Worm (Caenorhabditis elegans) whole organism, L1 larva: ENCODE data around the gene C16C10.2.
A peak's percentile ranks its signal among the peaks of the same experiment; 100 is the strongest.

Experiments used
- C04F5.9 ChIP-seq: sonication (generic microtip); optimal IDR thresholded peaks from 2 replicates; lab custom pipeline; 2016; ENCODE audit warnings: missing genetic modification characterization, missing compliant biosample characterization
- C34B4.2 ChIP-seq: sonication (generic microtip); optimal IDR thresholded peaks from 2 replicates; lab custom pipeline; 2017; ENCODE audit warnings: mild to moderate bottlenecking, missing genetic modification characterization, missing compliant biosample characterization
- F16B12.6 ChIP-seq: fragments of 150-350 bp; optimal IDR thresholded peaks from 2 replicates; lab custom pipeline; 2014; ENCODE audit warnings: missing biosample characterization, missing genetic modification characterization
- Y116A8C.19 ChIP-seq: sonication (generic microtip); optimal IDR thresholded peaks from 2 replicates; lab custom pipeline; 2016; ENCODE audit warnings: missing compliant biosample characterization, missing genetic modification characterization, borderline replicate concordance
- alr-1 ChIP-seq: fragments of 200-800 bp; sonication (Bioruptor generic); optimal IDR thresholded peaks from 2 replicates; lab custom pipeline; 2018; ENCODE audit warnings: borderline replicate concordance, mild to moderate bottlenecking, missing genetic modification characterization, missing compliant biosample characterization
- blmp-1 ChIP-seq: fragments of 150-350 bp; optimal IDR thresholded peaks from 2 replicates; lab custom pipeline; 2014; ENCODE audit warnings: missing biosample characterization, missing genetic modification characterization
- ceh-63 ChIP-seq: fragments of 200-800 bp; sonication (Bioruptor generic); optimal IDR thresholded peaks from 2 replicates; lab custom pipeline; 2018; ENCODE audit warnings: mild to moderate bottlenecking, missing genetic modification characterization, missing compliant biosample characterization
- ceh-82 ChIP-seq, 3 experiments: fragments of 150-350 bp in 1 of 3; sonication (generic microtip) in 2 of 3; optimal IDR thresholded peaks; 2 replicates each; lab custom pipeline; 2014 to 2017; ENCODE audit warnings: missing biosample characterization in 3 of 3, missing genetic modification characterization in 3 of 3
- ceh-88 ChIP-seq: fragments of 200-800 bp; sonication (Bioruptor generic); IDR thresholded peaks from 2 replicates; pipeline ENCODE4 v1.3.6; 2022; ENCODE audit warnings: missing genetic modification characterization, missing compliant biosample characterization
- ces-1 ChIP-seq: fragments of 150-350 bp; optimal IDR thresholded peaks from 2 replicates; lab custom pipeline; 2014; ENCODE audit warnings: missing biosample characterization, missing genetic modification reagents, missing genetic modification characterization
- dsc-1 ChIP-seq: sonication (generic microtip); optimal IDR thresholded peaks from 2 replicates; lab custom pipeline; 2016; ENCODE audit warnings: mild to moderate bottlenecking, missing genetic modification characterization, missing compliant biosample characterization
- efl-1 ChIP-seq, 4 experiments: fragments of 150-350 bp; optimal IDR thresholded peaks in 3 of 4; peaks in 1 of 4; 1 replicate in 1 of 4; 2 replicates in 3 of 4; lab custom pipeline; 2014; ENCODE audit warnings: missing biosample characterization in 2 of 4, missing genetic modification characterization in 2 of 4, missing genetic modification reagents in 2 of 4
- egl-13 ChIP-seq: sonication (generic microtip); optimal IDR thresholded peaks from 2 replicates; lab custom pipeline; 2016; ENCODE audit warnings: missing genotype, missing genetic modification reagents, missing genetic modification characterization, missing compliant biosample characterization
- egl-27 ChIP-seq, 2 experiments: fragments of 150-350 bp in 1 of 2; sonication (generic microtip); optimal IDR thresholded peaks; 3 replicates each; lab custom pipeline; 2017 to 2018; ENCODE audit warnings: missing biosample characterization in 2 of 2, missing genetic modification characterization in 2 of 2, missing genetic modification reagents in 2 of 2
- fkh-4 ChIP-seq: sonication (generic microtip); optimal IDR thresholded peaks from 2 replicates; lab custom pipeline; 2016; ENCODE audit warnings: missing compliant biosample characterization, missing genetic modification characterization, borderline replicate concordance
- fos-1 ChIP-seq: fragments of 150-350 bp; optimal IDR thresholded peaks from 2 replicates; lab custom pipeline; 2014; ENCODE audit warnings: missing biosample characterization, missing genetic modification characterization
- grh-1 ChIP-seq: fragments of 200-800 bp; sonication (Bioruptor generic); IDR thresholded peaks from 2 replicates; pipeline ENCODE4 v1.3.6; 2022; ENCODE audit warnings: missing genetic modification reagents, missing genetic modification characterization, missing compliant biosample characterization
- hlh-17 ChIP-seq: fragments of 200-800 bp; sonication (Bioruptor generic); optimal IDR thresholded peaks from 2 replicates; lab custom pipeline; 2018; ENCODE audit warnings: missing genetic modification characterization, mild to moderate bottlenecking, missing compliant biosample characterization, moderate library complexity, borderline replicate concordance
- hpl-2 ChIP-seq: fragments of 150-350 bp; optimal IDR thresholded peaks from 2 replicates; lab custom pipeline; 2014; ENCODE audit warnings: missing biosample characterization, missing genetic modification reagents, missing genetic modification characterization
- irx-1 ChIP-seq: sonication (generic microtip); optimal IDR thresholded peaks from 2 replicates; lab custom pipeline; 2016; ENCODE audit warnings: missing genetic modification characterization, missing compliant biosample characterization
- isw-1 ChIP-seq: fragments of 200-800 bp; sonication (Bioruptor generic); IDR thresholded peaks from 2 replicates; pipeline ENCODE4 v1.3.6; 2022; ENCODE audit warnings: missing genetic modification characterization, missing compliant biosample characterization
- jun-1 ChIP-seq: fragments of 150-350 bp; optimal IDR thresholded peaks from 2 replicates; lab custom pipeline; 2014; ENCODE audit warnings: missing biosample characterization, missing genetic modification reagents, missing genetic modification characterization
- lin-13 ChIP-seq: fragments of 150-350 bp; optimal IDR thresholded peaks from 2 replicates; lab custom pipeline; 2014; ENCODE audit warnings: missing biosample characterization, missing genetic modification reagents, missing genetic modification characterization
- lin-14 ChIP-seq: fragments of 200-800 bp; sonication (Bioruptor generic); optimal IDR thresholded peaks from 2 replicates; lab custom pipeline; 2018; ENCODE audit warnings: mild to moderate bottlenecking, missing genetic modification characterization, moderate library complexity, missing compliant biosample characterization
- lin-15B ChIP-seq: fragments of 150-350 bp; sonication (generic microtip); optimal IDR thresholded peaks from 3 replicates; lab custom pipeline; 2014; ENCODE audit warnings: missing biosample characterization, missing genetic modification characterization
- lin-35 ChIP-seq, 2 experiments: fragments of 150-350 bp; optimal IDR thresholded peaks; 2 replicates each; lab custom pipeline; 2014; ENCODE audit warnings: missing biosample characterization in 2 of 2, missing genetic modification characterization in 2 of 2, missing genetic modification reagents in 2 of 2
- lin-39 ChIP-seq: fragments of 150-350 bp; optimal IDR thresholded peaks from 2 replicates; lab custom pipeline; 2014; ENCODE audit warnings: missing biosample characterization, missing genetic modification reagents, missing genetic modification characterization
- lsy-2 ChIP-seq, 2 experiments: fragments of 150-350 bp; optimal IDR thresholded peaks; 2 replicates each; lab custom pipeline; 2014; ENCODE audit warnings: missing biosample characterization in 2 of 2, missing genetic modification characterization in 2 of 2
- mdl-1 ChIP-seq, 2 experiments: fragments of 150-350 bp; optimal IDR thresholded peaks; 2 replicates each; lab custom pipeline; 2014 to 2017; ENCODE audit warnings: missing biosample characterization in 2 of 2, missing genetic modification characterization in 2 of 2, inconsistent platforms in 1 of 2
- mep-1 ChIP-seq: fragments of 150-350 bp; optimal IDR thresholded peaks from 2 replicates; lab custom pipeline; 2014; ENCODE audit warnings: missing biosample characterization, missing genetic modification characterization
- nhr-11 ChIP-seq: fragments of 150-350 bp; optimal IDR thresholded peaks from 2 replicates; lab custom pipeline; 2014; ENCODE audit warnings: missing biosample characterization, missing genetic modification characterization
- nhr-20 ChIP-seq: sonication (generic microtip); optimal IDR thresholded peaks from 2 replicates; lab custom pipeline; 2016; ENCODE audit warnings: mild to moderate bottlenecking, missing genetic modification characterization, missing compliant biosample characterization
- nhr-237 ChIP-seq: fragments of 150-350 bp; optimal IDR thresholded peaks from 2 replicates; lab custom pipeline; 2014; ENCODE audit warnings: missing biosample characterization, missing genetic modification characterization
- nhr-28 ChIP-seq: fragments of 150-350 bp; optimal IDR thresholded peaks from 2 replicates; lab custom pipeline; 2014; ENCODE audit warnings: missing biosample characterization, missing genetic modification characterization
- nhr-47 ChIP-seq: sonication (generic microtip); optimal IDR thresholded peaks from 2 replicates; lab custom pipeline; 2016; ENCODE audit warnings: mild to moderate bottlenecking, missing genetic modification characterization, moderate library complexity, missing compliant biosample characterization
- nhr-71 ChIP-seq: sonication (generic microtip); optimal IDR thresholded peaks from 2 replicates; lab custom pipeline; 2016; ENCODE audit warnings: mild to moderate bottlenecking, missing genetic modification characterization, moderate library complexity, missing compliant biosample characterization
- pag-3 ChIP-seq: sonication (generic microtip); optimal IDR thresholded peaks from 2 replicates; lab custom pipeline; 2017; ENCODE audit warnings: missing genetic modification characterization, mild to moderate bottlenecking, missing compliant biosample characterization, antibody characterized with exemption, borderline replicate concordance; ENCODE audit not compliant: insufficient read depth
- pax-3 ChIP-seq: fragments of 200-800 bp; sonication (Bioruptor generic); optimal IDR thresholded peaks from 2 replicates; lab custom pipeline; 2018; ENCODE audit warnings: mild to moderate bottlenecking, missing genetic modification characterization, moderate library complexity, missing compliant biosample characterization
- rnt-1 ChIP-seq: sonication (generic microtip); optimal IDR thresholded peaks from 2 replicates; lab custom pipeline; 2016; ENCODE audit warnings: mild to moderate bottlenecking, missing genetic modification characterization, moderate library complexity, missing compliant biosample characterization
- skn-1 ChIP-seq: fragments of 150-350 bp; optimal IDR thresholded peaks from 2 replicates; lab custom pipeline; 2014; ENCODE audit warnings: missing biosample characterization, missing genetic modification characterization
- snpc-4 ChIP-seq: fragments of 150-350 bp; optimal IDR thresholded peaks from 2 replicates; lab custom pipeline; 2014; ENCODE audit warnings: missing biosample characterization, missing genetic modification characterization
- sox-4 ChIP-seq: sonication (generic microtip); optimal IDR thresholded peaks from 2 replicates; lab custom pipeline; 2016; ENCODE audit warnings: missing genetic modification characterization, missing compliant biosample characterization
- swsn-7 ChIP-seq: sonication (generic microtip); optimal IDR thresholded peaks from 2 replicates; lab custom pipeline; 2016; ENCODE audit warnings: missing genetic modification characterization, missing compliant biosample characterization
- tbx-2 ChIP-seq: sonication (generic microtip); optimal IDR thresholded peaks from 2 replicates; lab custom pipeline; 2016; ENCODE audit warnings: missing genetic modification characterization, missing compliant biosample characterization
- tlp-1 ChIP-seq: fragments of 150-350 bp; optimal IDR thresholded peaks from 2 replicates; lab custom pipeline; 2014; ENCODE audit warnings: missing biosample characterization, missing genetic modification characterization
- unc-62 ChIP-seq: fragments of 150-350 bp; optimal IDR thresholded peaks from 2 replicates; lab custom pipeline; 2014; ENCODE audit warnings: missing biosample characterization, missing genetic modification reagents, missing genetic modification characterization
- unc-86 ChIP-seq: sonication (generic microtip); optimal IDR thresholded peaks from 2 replicates; lab custom pipeline; 2016; ENCODE audit warnings: missing genetic modification characterization, missing compliant biosample characterization
- unc-98 ChIP-seq: fragments of 200-800 bp; sonication (Bioruptor generic); IDR thresholded peaks from 2 replicates; pipeline ENCODE4 v1.3.6; 2022; ENCODE audit warnings: missing genetic modification characterization, missing compliant biosample characterization
- vab-15 ChIP-seq: sonication (generic microtip); optimal IDR thresholded peaks from 2 replicates; lab custom pipeline; 2017; ENCODE audit warnings: missing genotype, mild to moderate bottlenecking, missing genetic modification characterization, missing compliant biosample characterization
- zag-1 ChIP-seq: fragments of 150-350 bp; optimal IDR thresholded peaks from 2 replicates; lab custom pipeline; 2014; ENCODE audit warnings: missing biosample characterization, missing genetic modification characterization
- zip-4 ChIP-seq: fragments of 200-800 bp; sonication (Bioruptor generic); optimal IDR thresholded peaks from 2 replicates; lab custom pipeline; 2018; ENCODE audit warnings: mild to moderate bottlenecking, missing genetic modification characterization, moderate library complexity, missing compliant biosample characterization
- ztf-11 ChIP-seq, 2 experiments: sonication (generic microtip); optimal IDR thresholded peaks; 2 replicates each; lab custom pipeline; 2016 to 2017; ENCODE audit warnings: missing genetic modification characterization in 2 of 2, missing biosample characterization in 1 of 2, missing compliant biosample characterization in 1 of 2

C16C10.2 gene

DNA sequence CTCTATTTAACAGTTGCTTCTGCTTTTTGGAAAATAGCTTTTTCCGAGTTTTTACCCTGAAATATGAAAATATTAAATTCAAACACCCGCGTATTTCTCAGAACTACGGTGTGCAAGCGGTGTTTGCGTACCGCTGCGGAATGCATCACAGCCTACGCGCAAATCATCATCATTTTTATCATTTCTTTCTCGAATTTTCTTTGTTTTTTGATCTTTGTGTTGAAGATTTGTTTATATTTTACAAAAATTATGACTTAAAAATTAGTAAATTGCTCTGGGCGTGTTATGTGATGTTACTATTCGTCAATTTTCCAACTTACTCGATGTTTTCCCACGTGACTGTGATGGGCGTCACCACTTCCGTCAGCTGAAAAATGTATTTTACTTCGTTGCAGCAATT lies 27.5 kb downstream of the C16C10.2 start:
- peak in 1 of 2 experiments; percentile 67 for TF ChIP-seq mdl-1 (tag; optimal IDR thresholded peaks at IDR 0.05; lab: Kevin White, UChicago)
- peak; percentile 76 for TF ChIP-seq rnt-1 (tag; lab: Kevin White, UChicago)
- peak; percentile 87 for TF ChIP-seq nhr-20 (tag; lab: Kevin White, UChicago)
- no peak for TF ChIP-seq hlh-17 (GFP tag; lab: Kevin White, UChicago)
- no peak for TF ChIP-seq egl-13 (tag; lab: Kevin White, UChicago)
- no peak for TF ChIP-seq pag-3 (tag; lab: Kevin White, UChicago)
- peak; percentile 99 for TF ChIP-seq lin-35 (GFP tag; optimal IDR thresholded peaks at IDR 0.05; lab: Kevin White, UChicago)
- TF ChIP-seq tbx-2 (tag; lab: Kevin White, UChicago) = peak; percentile 69
- peak; percentile 97 for TF ChIP-seq F16B12.6 (tag; lab: Kevin White, UChicago)
- no peak for TF ChIP-seq unc-98 (GFP tag; lab: Robert Waterston, UW)
- TF ChIP-seq ztf-11 (tag; optimal IDR thresholded peaks at IDR 0.05; lab: Kevin White, UChicago) = no peak
- peak; percentile 98 to 99 for TF ChIP-seq lsy-2 (tag; optimal IDR thresholded peaks at IDR 0.05; lab: Kevin White, UChicago)
- TF ChIP-seq fkh-4 (tag; lab: Kevin White, UChicago) = no peak
- no peak for TF ChIP-seq egl-27 (tag; optimal IDR thresholded peaks at IDR 0.05; lab: Kevin White, UChicago)
- TF ChIP-seq nhr-11 (tag; lab: Kevin White, UChicago) = no peak
- TF ChIP-seq nhr-71 (tag; lab: Kevin White, UChicago) = peak; percentile 85
- peak; percentile 73 for TF ChIP-seq swsn-7 (tag; lab: Kevin White, UChicago)
- TF ChIP-seq hpl-2 (GFP tag; lab: Kevin White, UChicago) = no peak
- peak; percentile 29 for TF ChIP-seq sox-4 (tag; lab: Kevin White, UChicago)
- peak; percentile 50 for TF ChIP-seq pax-3 (tag; lab: Kevin White, UChicago)
- TF ChIP-seq lin-14 = peak; percentile 78
- no peak for TF ChIP-seq unc-62 (GFP tag; lab: Kevin White, UChicago)
- peak; percentile 96 to 98 for TF ChIP-seq efl-1 (optimal IDR thresholded peaks at IDR 0.05; lab: Kevin White, UChicago)
- peak; percentile 99 to 100 for TF ChIP-seq efl-1 (GFP tag; optimal IDR thresholded peaks at IDR 0.05 in 1 of 2; lab: Kevin White, UChicago)
- TF ChIP-seq zag-1 = no peak
- TF ChIP-seq nhr-47 (tag; lab: Kevin White, UChicago) = peak; percentile 78
- peak; percentile 33 to 79 (median 37) for TF ChIP-seq ceh-82 (tag; optimal IDR thresholded peaks at IDR 0.05; lab: Kevin White, UChicago)
- TF ChIP-seq skn-1 (tag; lab: Kevin White, UChicago) = peak; percentile 70
- TF ChIP-seq mep-1 (tag; lab: Kevin White, UChicago) = peak; percentile 92
- TF ChIP-seq isw-1 (GFP tag; lab: Robert Waterston, UW) = peak; percentile 74
- TF ChIP-seq ces-1 = no peak
- TF ChIP-seq C34B4.2 (tag; lab: Kevin White, UChicago) = no peak
- TF ChIP-seq unc-86 (tag; lab: Kevin White, UChicago) = peak; percentile 50
- no peak for TF ChIP-seq nhr-28 (tag; lab: Kevin White, UChicago)
- TF ChIP-seq irx-1 (tag; lab: Kevin White, UChicago) = peak; percentile 66
- peak; percentile 54 for TF ChIP-seq nhr-237 (tag; lab: Kevin White, UChicago)
- TF ChIP-seq zip-4 (GFP tag; lab: Kevin White, UChicago) = peak; percentile 12
- peak; percentile 42; the same call in 1 of the 2 replicates for TF ChIP-seq ceh-88 (GFP tag; lab: Robert Waterston, UW)
- peak; percentile 20 for TF ChIP-seq C04F5.9 (tag; lab: Kevin White, UChicago)
- peak; percentile 35; the same call in 1 of the 2 replicates for TF ChIP-seq grh-1 (GFP tag; lab: Robert Waterston, UW)
- no peak for TF ChIP-seq tlp-1 (tag; lab: Kevin White, UChicago)
- peak; percentile 42 for TF ChIP-seq lin-15B
- peak; percentile 29 for TF ChIP-seq snpc-4 (tag; lab: Kevin White, UChicago)
- TF ChIP-seq jun-1 = peak; percentile 17
- TF ChIP-seq ceh-63 (GFP tag; lab: Kevin White, UChicago) = no peak
- TF ChIP-seq vab-15 (tag; lab: Kevin White, UChicago) = no peak
- TF ChIP-seq lin-13 = peak; percentile 34
- TF ChIP-seq Y116A8C.19 (tag; lab: Kevin White, UChicago) = no peak
- TF ChIP-seq alr-1 = no peak
- peak; percentile 27 for TF ChIP-seq lin-39 (tag; lab: Kevin White, UChicago)
- TF ChIP-seq dsc-1 (tag; lab: Kevin White, UChicago) = peak; percentile 58
- TF ChIP-seq blmp-1 (tag; lab: Kevin White, UChicago) = peak; percentile 45
- TF ChIP-seq fos-1 (tag; lab: Kevin White, UChicago) = peak; percentile 45
